1 fruit fly cellular context compared by ENCODE assay signal in genomic region chr2L:12586858-12587257, dm6.
A peak's percentile ranks its signal among the peaks of the same experiment; 100 is the strongest.
TF ChIP-seq lines count a peak whose summit lies in the region.

No protein-coding gene starts in this region.

TF ChIP-seq in whole organism, embryonic, 481 proteins besides CTCF, POLR2A, EP300 and RAD21 (continued from another document and continues in another):
- TF ChIP-seq kah (GFP tag; optimal IDR thresholded peaks at IDR 0.05; lab: Kevin White, UChicago) (no peak), BtbVII (GFP tag; optimal IDR thresholded peaks at IDR 0.05; lab: Kevin White, UChicago) (no peak), GATAe (GFP tag; conservative IDR thresholded peaks at IDR 0.05; lab: Robert Waterston, UW) (no peak), cato (GFP tag; optimal IDR thresholded peaks at IDR 0.05; lab: Kevin White, UChicago; ENCODE audit: borderline replicate concordance) (no peak), pb (GFP tag; optimal IDR thresholded peaks at IDR 0.05; lab: Kevin White, UChicago) (peak; percentile 10), CG17829 (tag; optimal IDR thresholded peaks at IDR 0.05; lab: Kevin White, UChicago) (no peak), sd (tag; optimal IDR thresholded peaks at IDR 0.05; lab: Kevin White, UChicago) (no peak), odd (GFP tag; optimal IDR thresholded peaks at IDR 0.05; lab: Kevin White, UChicago) (no peak), ftz-f1 (GFP tag; optimal IDR thresholded peaks at IDR 0.05; lab: Kevin White, UChicago) (peak; percentile 19), Fer1 (GFP tag; optimal IDR thresholded peaks at IDR 0.05; lab: Kevin White, UChicago) (no peak), az2 (GFP tag; optimal IDR thresholded peaks at IDR 0.05; lab: Kevin White, UChicago) (no peak), CG34422 (GFP tag; IDR thresholded peaks at IDR 0.05; lab: Robert Waterston, UW) (no peak), CG4404 (GFP tag; IDR thresholded peaks at IDR 0.05; lab: Robert Waterston, UW) (no peak), CoRest (tag; optimal IDR thresholded peaks at IDR 0.05; lab: Kevin White, UChicago) (peak; percentile 61), CG4328 (GFP tag; optimal IDR thresholded peaks at IDR 0.05; lab: Kevin White, UChicago) (no peak), Abd-B (GFP tag; optimal IDR thresholded peaks at IDR 0.05; lab: Kevin White, UChicago) (peak; percentile 62), CG10366 (GFP tag; IDR thresholded peaks at IDR 0.05; lab: Robert Waterston, UW) (no peak), CG18619 (GFP tag; optimal IDR thresholded peaks at IDR 0.05; lab: Kevin White, UChicago) (no peak), CG14050 (GFP tag; IDR thresholded peaks at IDR 0.05; lab: Robert Waterston, UW) (no peak), CG11695 (GFP tag; IDR thresholded peaks at IDR 0.05; lab: Robert Waterston, UW) (no peak), BEAF-32 (GFP tag; optimal IDR thresholded peaks at IDR 0.05; lab: Kevin White, UChicago) (no peak), CG1832 (GFP tag; optimal IDR thresholded peaks at IDR 0.05; lab: Kevin White, UChicago) (peak; percentile 80), CG15269 (tag; optimal IDR thresholded peaks at IDR 0.05; lab: Kevin White, UChicago) (no peak), fd3F (GFP tag; optimal IDR thresholded peaks at IDR 0.05; lab: Kevin White, UChicago) (no peak), CG10147 (GFP tag; optimal IDR thresholded peaks at IDR 0.05; lab: Kevin White, UChicago) (no peak), CHES-1-like (GFP tag; optimal IDR thresholded peaks at IDR 0.05; lab: Kevin White, UChicago) (no peak), schlank (tag; optimal IDR thresholded peaks at IDR 0.05; lab: Kevin White, UChicago) (no peak), CG7372 (GFP tag; IDR thresholded peaks at IDR 0.05; lab: Robert Waterston, UW) (no peak), CG10431 (GFP tag; optimal IDR thresholded peaks at IDR 0.05; lab: Kevin White, UChicago) (no peak), ham (GFP tag; IDR thresholded peaks at IDR 0.05; lab: Robert Waterston, UW) (no peak), CG13123 (GFP tag; optimal IDR thresholded peaks at IDR 0.05; lab: Kevin White, UChicago) (no peak), CG3838 (GFP tag; optimal IDR thresholded peaks at IDR 0.05; lab: Kevin White, UChicago) (no peak), CG12104 (GFP tag; optimal IDR thresholded peaks at IDR 0.05; lab: Kevin White, UChicago) (no peak), CG9727 (GFP tag; optimal IDR thresholded peaks at IDR 0.05; lab: Kevin White, UChicago) (no peak), Ptx1 (GFP tag; IDR thresholded peaks at IDR 0.05; lab: Robert Waterston, UW) (no peak), ERR (GFP tag; optimal IDR thresholded peaks at IDR 0.05; lab: Kevin White, UChicago) (no peak), usp (GFP tag; optimal IDR thresholded peaks at IDR 0.05; lab: Kevin White, UChicago) (no peak), so (GFP tag; IDR thresholded peaks at IDR 0.05; lab: Robert Waterston, UW) (no peak), Side (GFP tag; optimal IDR thresholded peaks at IDR 0.05; lab: Kevin White, UChicago) (no peak), caup (GFP tag; optimal IDR thresholded peaks at IDR 0.05; lab: Kevin White, UChicago; ENCODE audit: severe bottlenecking) (no peak), bab2 (GFP tag; optimal IDR thresholded peaks at IDR 0.05; lab: Kevin White, UChicago) (no peak), maf-S (GFP tag; optimal IDR thresholded peaks at IDR 0.05; lab: Kevin White, UChicago) (no peak), pnt (GFP tag; optimal IDR thresholded peaks at IDR 0.05; lab: Kevin White, UChicago) (no peak), emc (GFP tag; optimal IDR thresholded peaks at IDR 0.05; lab: Kevin White, UChicago) (no peak), Dek (tag; optimal IDR thresholded peaks at IDR 0.05; lab: Kevin White, UChicago) (no peak), CG5180 (GFP tag; optimal IDR thresholded peaks at IDR 0.05; lab: Kevin White, UChicago) (no peak), CG8089 (GFP tag; optimal IDR thresholded peaks at IDR 0.05; lab: Kevin White, UChicago) (no peak), CG18476 (GFP tag; optimal IDR thresholded peaks at IDR 0.05; lab: Kevin White, UChicago) (no peak), Elba2 (GFP tag; optimal IDR thresholded peaks at IDR 0.05; lab: Kevin White, UChicago) (peak; percentile 53), CG9932 (GFP tag; IDR thresholded peaks at IDR 0.05; lab: Robert Waterston, UW) (no peak), Meics (GFP tag; optimal IDR thresholded peaks at IDR 0.05; lab: Kevin White, UChicago) (no peak), ssp (GFP tag; IDR thresholded peaks at IDR 0.05; lab: Robert Waterston, UW) (no peak), CG4282 (GFP tag; optimal IDR thresholded peaks at IDR 0.05; lab: Kevin White, UChicago) (no peak), ewg (GFP tag; optimal IDR thresholded peaks at IDR 0.05; lab: Kevin White, UChicago) (no peak), CG12155 (GFP tag; optimal IDR thresholded peaks at IDR 0.05; lab: Kevin White, UChicago) (no peak), vfl (GFP tag; optimal IDR thresholded peaks at IDR 0.05; lab: Kevin White, UChicago) (no peak), Ssrp (tag; optimal IDR thresholded peaks at IDR 0.05; lab: Kevin White, UChicago) (no peak), trem (tag; optimal IDR thresholded peaks at IDR 0.05; lab: Kevin White, UChicago) (no peak), CG10274 (GFP tag; optimal IDR thresholded peaks at IDR 0.05; lab: Kevin White, UChicago) (no peak), Sin3A (optimal IDR thresholded peaks at IDR 0.05; lab: Kevin White, UChicago) (no peak), lola (GFP tag; optimal IDR thresholded peaks at IDR 0.05; lab: Kevin White, UChicago) (peak in 1 of 3 experiments; percentile 54), crol (GFP tag; IDR thresholded peaks at IDR 0.05; lab: Robert Waterston, UW) (no peak), CG6654 (GFP tag; optimal IDR thresholded peaks at IDR 0.05; lab: Kevin White, UChicago) (no peak), CG12219 (GFP tag; optimal IDR thresholded peaks at IDR 0.05; lab: Kevin White, UChicago) (no peak), CG7928 (GFP tag; optimal IDR thresholded peaks at IDR 0.05; lab: Kevin White, UChicago) (no peak), CG31441 (GFP tag; IDR thresholded peaks at IDR 0.05; lab: Robert Waterston, UW) (no peak), Nf-YA (GFP tag; IDR thresholded peaks at IDR 0.05; lab: Robert Waterston, UW) (peak; percentile 76; the same call in 1 of the 2 replicates), Poxn (GFP tag; IDR thresholded peaks at IDR 0.05; lab: Robert Waterston, UW) (no peak), toy (GFP tag; IDR thresholded peaks at IDR 0.05; lab: Robert Waterston, UW) (no peak), HmgD (GFP tag; optimal IDR thresholded peaks at IDR 0.05; lab: Kevin White, UChicago) (no peak), CG3163 (GFP tag; optimal IDR thresholded peaks at IDR 0.05; lab: Kevin White, UChicago) (no peak), CG1792 (GFP tag; optimal IDR thresholded peaks at IDR 0.05; lab: Kevin White, UChicago) (no peak), Med (GFP tag; lab: Kevin White, UChicago) (peak; percentile 74), dati (GFP tag; IDR thresholded peaks at IDR 0.05; lab: Robert Waterston, UW) (no peak), cg (GFP tag; optimal IDR thresholded peaks at IDR 0.05; lab: Kevin White, UChicago) (peak; percentile 99), CG18011 (GFP tag; optimal IDR thresholded peaks at IDR 0.05; lab: Kevin White, UChicago) (no peak), Gsc (GFP tag; IDR thresholded peaks at IDR 0.05; lab: Robert Waterston, UW) (no peak), gcm2 (GFP tag; optimal IDR thresholded peaks at IDR 0.05; lab: Kevin White, UChicago) (no peak), sim (GFP tag; IDR thresholded peaks at IDR 0.05; lab: Robert Waterston, UW) (no peak), bcd (GFP tag; optimal IDR thresholded peaks at IDR 0.05; lab: Kevin White, UChicago) (peak; percentile 38), Rfx (GFP tag; IDR thresholded peaks at IDR 0.05; lab: Robert Waterston, UW) (no peak), ttk (GFP tag; IDR thresholded peaks at IDR 0.05; lab: Robert Waterston, UW) (no peak), CG34376 (GFP tag; optimal IDR thresholded peaks at IDR 0.05; lab: Kevin White, UChicago) (no peak), CG32772 (GFP tag; IDR thresholded peaks at IDR 0.05; lab: Robert Waterston, UW) (no peak), CG11093 (GFP tag; IDR thresholded peaks at IDR 0.05; lab: Robert Waterston, UW) (no peak), Ada2b (GFP tag; IDR thresholded peaks at IDR 0.05; lab: Robert Waterston, UW) (no peak), zen (tag; optimal IDR thresholded peaks at IDR 0.05; lab: Kevin White, UChicago) (no peak), CG18599 (GFP tag; optimal IDR thresholded peaks at IDR 0.05; lab: Kevin White, UChicago) (no peak), CG11247 (GFP tag; IDR thresholded peaks at IDR 0.05; lab: Robert Waterston, UW) (no peak), gsb-n (tag; optimal IDR thresholded peaks at IDR 0.05; lab: Kevin White, UChicago) (no peak), Trl (optimal IDR thresholded peaks at IDR 0.05; lab: Kevin White, UChicago) (peak; percentile 84 to 92), Trl (GFP tag; optimal IDR thresholded peaks at IDR 0.05; lab: Kevin White, UChicago) (no peak), Hsf (GFP tag; optimal IDR thresholded peaks at IDR 0.05; lab: Kevin White, UChicago) (no peak), Dfd (GFP tag; optimal IDR thresholded peaks at IDR 0.05; lab: Kevin White, UChicago) (no peak), crp (GFP tag; optimal IDR thresholded peaks at IDR 0.05; lab: Kevin White, UChicago) (no peak), Mes4 (GFP tag; optimal IDR thresholded peaks at IDR 0.05; lab: Kevin White, UChicago) (no peak), wek (GFP tag; optimal IDR thresholded peaks at IDR 0.05; lab: Kevin White, UChicago) (peak; percentile 18), Hand (GFP tag; optimal IDR thresholded peaks at IDR 0.05; lab: Kevin White, UChicago) (no peak), insv (GFP tag; optimal IDR thresholded peaks at IDR 0.05; lab: Kevin White, UChicago) (peak; percentile 6 to 85), CG2712 (tag; optimal IDR thresholded peaks at IDR 0.05; lab: Kevin White, UChicago) (no peak), CG8944 (GFP tag; optimal IDR thresholded peaks at IDR 0.05; lab: Kevin White, UChicago) (no peak), CG10267 (tag; optimal IDR thresholded peaks at IDR 0.05; lab: Kevin White, UChicago) (no peak), CG14860 (GFP tag; IDR thresholded peaks at IDR 0.05; lab: Robert Waterston, UW; ENCODE audit: partially characterized antibody) (no peak), CG16863 (GFP tag; optimal IDR thresholded peaks at IDR 0.05; lab: Kevin White, UChicago) (no peak), CG6175 (GFP tag; IDR thresholded peaks at IDR 0.05; lab: Robert Waterston, UW) (no peak), CG15073 (GFP tag; optimal IDR thresholded peaks at IDR 0.05; lab: Kevin White, UChicago) (no peak), Nf-YC (tag; optimal IDR thresholded peaks at IDR 0.05; lab: Kevin White, UChicago) (peak; percentile 99), Doc2 (GFP tag; IDR thresholded peaks at IDR 0.05; lab: Robert Waterston, UW) (no peak), Dad (GFP tag; optimal IDR thresholded peaks at IDR 0.05; lab: Kevin White, UChicago) (no peak), Dip3 (GFP tag; optimal IDR thresholded peaks at IDR 0.05; lab: Kevin White, UChicago) (no peak), abd-A (tag; optimal IDR thresholded peaks at IDR 0.05; lab: Kevin White, UChicago) (no peak), chif (GFP tag; optimal IDR thresholded peaks at IDR 0.05; lab: Kevin White, UChicago) (no peak), Taf1 (GFP tag; IDR thresholded peaks at IDR 0.05; lab: Robert Waterston, UW) (no peak), CG11085 (GFP tag; IDR thresholded peaks at IDR 0.05; lab: Robert Waterston, UW) (no peak), Atf-2 (GFP tag; optimal IDR thresholded peaks at IDR 0.05; lab: Kevin White, UChicago) (no peak), nmo (GFP tag; optimal IDR thresholded peaks at IDR 0.05; lab: Kevin White, UChicago) (no peak), Hey (tag; optimal IDR thresholded peaks at IDR 0.05; lab: Kevin White, UChicago) (no peak), CG14014 (GFP tag; IDR thresholded peaks at IDR 0.05; lab: Robert Waterston, UW) (no peak), Fer2 (tag; optimal IDR thresholded peaks at IDR 0.05; lab: Kevin White, UChicago) (no peak), esg (GFP tag; conservative IDR thresholded peaks at IDR 0.05; lab: Robert Waterston, UW) (no peak), CG17568 (GFP tag; optimal IDR thresholded peaks at IDR 0.05; lab: Kevin White, UChicago) (no peak), salm (tag; optimal IDR thresholded peaks at IDR 0.05; lab: Kevin White, UChicago) (no peak), CG17912 (GFP tag; optimal IDR thresholded peaks at IDR 0.05; lab: Kevin White, UChicago) (no peak), Six4 (GFP tag; optimal IDR thresholded peaks at IDR 0.05; lab: Kevin White, UChicago) (no peak), zfh1 (GFP tag; IDR thresholded peaks at IDR 0.05; lab: Robert Waterston, UW) (no peak), CG10654 (GFP tag; optimal IDR thresholded peaks at IDR 0.05; lab: Kevin White, UChicago) (no peak), CG8924 (tag; optimal IDR thresholded peaks at IDR 0.05; lab: Kevin White, UChicago) (no peak), ase (GFP tag; IDR thresholded peaks at IDR 0.05; lab: Robert Waterston, UW) (no peak), CG11504 (tag; optimal IDR thresholded peaks at IDR 0.05; lab: Kevin White, UChicago) (peak; percentile 27), pan (optimal IDR thresholded peaks at IDR 0.05; lab: Kevin White, UChicago) (no peak), pan (GFP tag; optimal IDR thresholded peaks at IDR 0.05 in 1 of 2, IDR thresholded peaks at IDR 0.05 in 1 of 2) (no peak), CG12236 (GFP tag; optimal IDR thresholded peaks at IDR 0.05; lab: Kevin White, UChicago) (no peak), CG3847 (GFP tag; IDR thresholded peaks at IDR 0.05; lab: Robert Waterston, UW) (no peak), pum (GFP tag; optimal IDR thresholded peaks at IDR 0.05; lab: Kevin White, UChicago) (no peak), sqz (GFP tag; optimal IDR thresholded peaks at IDR 0.05; lab: Kevin White, UChicago) (peak; percentile 45), Chrac-16 (GFP tag; optimal IDR thresholded peaks at IDR 0.05; lab: Kevin White, UChicago) (no peak), CG9876 (GFP tag; optimal IDR thresholded peaks at IDR 0.05; lab: Kevin White, UChicago) (no peak), Dbx (GFP tag; IDR thresholded peaks at IDR 0.05; lab: Robert Waterston, UW) (no peak), CG9215 (GFP tag; IDR thresholded peaks at IDR 0.05; lab: Robert Waterston, UW) (no peak), CG8478 (optimal IDR thresholded peaks at IDR 0.05; lab: Kevin White, UChicago) (peak; percentile 95), CG17385 (GFP tag; optimal IDR thresholded peaks at IDR 0.05; lab: Kevin White, UChicago) (no peak), pita (GFP tag; optimal IDR thresholded peaks at IDR 0.05; lab: Kevin White, UChicago) (no peak), amos (GFP tag; IDR thresholded peaks at IDR 0.05; lab: Robert Waterston, UW; ENCODE audit: partially characterized antibody) (no peak)
